Fruit fly (Drosophila melanogaster) whole organism, prepupa: ENCODE results near the gene CG13403.

Experiments
- Blimp-1 ChIP-seq: fragments of 200-800 bp; sonication (Bioruptor generic); optimal IDR thresholded peaks from 3 replicates; lab custom pipeline; 2017; ENCODE audit warnings: missing biosample characterization, missing genetic modification characterization, mild to moderate bottlenecking, moderate library complexity, missing genetic modification reagents
- CG10631 ChIP-seq: fragments of 200-800 bp; sonication (Bioruptor generic); optimal IDR thresholded peaks from 2 replicates; lab custom pipeline; 2016; ENCODE audit warnings: missing biosample characterization, missing genetic modification characterization
- CG10669 ChIP-seq: fragments of 200-800 bp; sonication (Bioruptor generic); optimal IDR thresholded peaks from 3 replicates; lab custom pipeline; 2018; ENCODE audit warnings: missing biosample characterization, mild to moderate bottlenecking, missing genetic modification characterization, moderate library complexity
- CG11294 ChIP-seq: fragments of 200-800 bp; sonication (Bioruptor generic); IDR thresholded peaks from 2 replicates; pipeline ENCODE4 v1.3.6; 2022; ENCODE audit warnings: missing biosample characterization, missing genetic modification characterization
- CG11902 ChIP-seq: fragments of 200-800 bp; sonication (Bioruptor generic); optimal IDR thresholded peaks from 3 replicates; lab custom pipeline; 2016; ENCODE audit warnings: missing biosample characterization, missing genetic modification characterization
- CG15336 ChIP-seq: fragments of 200-800 bp; sonication (Bioruptor generic); IDR thresholded peaks from 2 replicates; pipeline ENCODE4 v1.3.6; 2022; ENCODE audit warnings: missing biosample characterization, missing genetic modification characterization
- CG3032 ChIP-seq: fragments of 200-800 bp; optimal IDR thresholded peaks from 2 replicates; lab custom pipeline; 2019; ENCODE audit warnings: missing biosample characterization, mild to moderate bottlenecking, missing genetic modification characterization, moderate library complexity
- CG31627 ChIP-seq: fragments of 200-800 bp; sonication (Bioruptor generic); optimal IDR thresholded peaks from 3 replicates; lab custom pipeline; 2016; ENCODE audit warnings: missing biosample characterization, missing genetic modification characterization
- CG34406 ChIP-seq: fragments of 200-800 bp; sonication (Bioruptor generic); optimal IDR thresholded peaks from 3 replicates; lab custom pipeline; 2016; ENCODE audit warnings: missing biosample characterization, missing genetic modification characterization
- CG6163 ChIP-seq: fragments of 200-800 bp; sonication (Bioruptor generic); IDR thresholded peaks from 3 replicates; pipeline ENCODE4 v1.3.6; 2022; ENCODE audit warnings: missing biosample characterization, missing genetic modification characterization
- CG6276 ChIP-seq: fragments of 200-800 bp; sonication (Bioruptor generic); optimal IDR thresholded peaks from 2 replicates; lab custom pipeline; 2017; ENCODE audit warnings: missing biosample characterization, mild to moderate bottlenecking, missing genetic modification characterization
- CG6854 ChIP-seq: fragments of 200-800 bp; sonication (Bioruptor generic); optimal IDR thresholded peaks from 2 replicates; lab custom pipeline; 2017; ENCODE audit warnings: missing biosample characterization, mild to moderate bottlenecking, missing genetic modification characterization
- CG7368 ChIP-seq: fragments of 200-800 bp; sonication (Bioruptor generic); optimal IDR thresholded peaks from 3 replicates; lab custom pipeline; 2016; ENCODE audit warnings: missing biosample characterization, missing genetic modification characterization
- CG8319 ChIP-seq: fragments of 200-800 bp; sonication (Bioruptor generic); optimal IDR thresholded peaks from 3 replicates; lab custom pipeline; 2016; ENCODE audit warnings: missing biosample characterization, missing genetic modification characterization
- CG8632 ChIP-seq: fragments of 200-800 bp; sonication (Bioruptor generic); optimal IDR thresholded peaks from 3 replicates; lab custom pipeline; 2016; ENCODE audit warnings: missing biosample characterization, missing genetic modification characterization
- Eip75B ChIP-seq: fragments of 200-800 bp; sonication (Bioruptor generic); optimal IDR thresholded peaks from 3 replicates; lab custom pipeline; 2016; ENCODE audit warnings: missing biosample characterization, missing genetic modification characterization
- Eip78C ChIP-seq: fragments of 200-800 bp; sonication (Bioruptor generic); peaks from one replicate; lab custom pipeline; 2016; ENCODE audit warnings: missing biosample characterization, missing genetic modification characterization
- Ets96B ChIP-seq: fragments of 200-800 bp; optimal IDR thresholded peaks from 2 replicates; lab custom pipeline; 2019; ENCODE audit warnings: missing biosample characterization, mild to moderate bottlenecking, missing genetic modification characterization, moderate library complexity
- Gug ChIP-seq: fragments of 200-800 bp; sonication (Bioruptor generic); IDR thresholded peaks from 2 replicates; pipeline ENCODE4 v1.3.6; 2022; ENCODE audit warnings: missing biosample characterization, missing genetic modification characterization
- Hr38 ChIP-seq: sonication (Bioruptor generic); optimal IDR thresholded peaks from 2 replicates; lab custom pipeline; 2016; ENCODE audit warnings: missing biosample characterization, missing genetic modification characterization
- Hr39 ChIP-seq: fragments of 200-800 bp; sonication (Bioruptor generic); optimal IDR thresholded peaks from 2 replicates; lab custom pipeline; 2016; ENCODE audit warnings: missing biosample characterization, missing genetic modification characterization
- Met ChIP-seq: fragments of 200-800 bp; sonication (Bioruptor generic); optimal IDR thresholded peaks from 3 replicates; lab custom pipeline; 2016; ENCODE audit warnings: missing biosample characterization, missing genetic modification characterization
- OdsH ChIP-seq: fragments of 200-800 bp; sonication (Bioruptor generic); optimal IDR thresholded peaks from 3 replicates; lab custom pipeline; 2016; ENCODE audit warnings: missing biosample characterization, missing genetic modification characterization
- Smox ChIP-seq: fragments of 200-800 bp; sonication (Bioruptor generic); optimal IDR thresholded peaks from 3 replicates; lab custom pipeline; 2016; ENCODE audit warnings: missing biosample characterization, missing genetic modification characterization
- Sox102F ChIP-seq: fragments of 200-800 bp; sonication (Bioruptor generic); optimal IDR thresholded peaks from 2 replicates; lab custom pipeline; 2016; ENCODE audit warnings: missing biosample characterization, mild to moderate bottlenecking, missing genetic modification characterization
- Sox15 ChIP-seq: fragments of 200-800 bp; sonication (Bioruptor generic); optimal IDR thresholded peaks from 3 replicates; lab custom pipeline; 2016; ENCODE audit warnings: missing biosample characterization, missing genetic modification characterization
- achi ChIP-seq: fragments of 200-800 bp; sonication (Bioruptor generic); optimal IDR thresholded peaks from 3 replicates; lab custom pipeline; 2016; ENCODE audit warnings: missing biosample characterization, missing genetic modification characterization
- acj6 ChIP-seq: fragments of 200-800 bp; sonication (Bioruptor generic); optimal IDR thresholded peaks from 3 replicates; lab custom pipeline; 2016; ENCODE audit warnings: missing biosample characterization, missing genetic modification characterization
- dac ChIP-seq: fragments of 200-800 bp; sonication (Bioruptor generic); optimal IDR thresholded peaks from 2 replicates; lab custom pipeline; 2017; ENCODE audit warnings: missing biosample characterization, mild to moderate bottlenecking, missing genetic modification characterization
- dsx ChIP-seq: fragments of 200-800 bp; optimal IDR thresholded peaks from 3 replicates; lab custom pipeline; 2019; ENCODE audit warnings: missing biosample characterization, mild to moderate bottlenecking, missing genetic modification characterization, moderate library complexity; ENCODE audit not compliant: poor library complexity, severe bottlenecking
- eg ChIP-seq: fragments of 200-800 bp; sonication (Bioruptor generic); IDR thresholded peaks from 3 replicates; pipeline ENCODE4 v1.3.6; 2022; ENCODE audit warnings: missing biosample characterization, missing genetic modification characterization
- esn ChIP-seq: fragments of 200-800 bp; sonication (Bioruptor generic); optimal IDR thresholded peaks from 2 replicates; lab custom pipeline; 2016; ENCODE audit warnings: missing biosample characterization, mild to moderate bottlenecking, missing genetic modification characterization, moderate library complexity
- fd85E ChIP-seq: fragments of 200-800 bp; sonication (Bioruptor generic); optimal IDR thresholded peaks from 3 replicates; lab custom pipeline; 2016; ENCODE audit warnings: missing biosample characterization, missing genetic modification characterization
- fkh ChIP-seq: fragments of 200-800 bp; sonication (Bioruptor generic); optimal IDR thresholded peaks from 3 replicates; lab custom pipeline; 2017; ENCODE audit warnings: missing biosample characterization, mild to moderate bottlenecking, missing genetic modification characterization, moderate library complexity
- lz ChIP-seq: fragments of 200-800 bp; sonication (Bioruptor generic); optimal IDR thresholded peaks from 3 replicates; lab custom pipeline; 2016; ENCODE audit warnings: missing biosample characterization, missing genetic modification characterization
- pdm3 ChIP-seq: fragments of 200-800 bp; sonication (Bioruptor generic); optimal IDR thresholded peaks from 3 replicates; lab custom pipeline; 2016; ENCODE audit warnings: missing biosample characterization, missing genetic modification characterization
- spab ChIP-seq: fragments of 200-800 bp; sonication (Bioruptor generic); optimal IDR thresholded peaks from 2 replicates; lab custom pipeline; 2017; ENCODE audit warnings: missing biosample characterization, mild to moderate bottlenecking, missing genetic modification characterization, missing genetic modification reagents
- ss ChIP-seq, 2 experiments: fragments of 200-800 bp; sonication (Bioruptor generic); optimal IDR thresholded peaks; 2 replicates in 1 of 2; 3 replicates in 1 of 2; lab custom pipeline; 2017 to 2018; ENCODE audit warnings: mild to moderate bottlenecking in 2 of 2, missing biosample characterization in 2 of 2, missing genetic modification characterization in 2 of 2, moderate library complexity in 1 of 2
- svp ChIP-seq: fragments of 200-800 bp; sonication (Bioruptor generic); peaks from one replicate; lab custom pipeline; 2016; ENCODE audit warnings: missing biosample characterization, missing genetic modification characterization
- topi ChIP-seq: fragments of 200-800 bp; sonication (Bioruptor generic); optimal IDR thresholded peaks from 3 replicates; lab custom pipeline; 2016; ENCODE audit warnings: missing biosample characterization, missing genetic modification characterization
- vri ChIP-seq: fragments of 200-800 bp; sonication (Bioruptor generic); optimal IDR thresholded peaks from 3 replicates; lab custom pipeline; 2016; ENCODE audit warnings: missing biosample characterization, mild to moderate bottlenecking, missing genetic modification characterization

CG13403 gene

dm6 chrX:14211250-14211944 is 19.6 kb upstream of the CG13403 start (continued):
- TF ChIP-seq Eip78C (peak; percentile 49), svp (GFP tag; lab: Kevin White, UChicago) (peak; percentile 62), CG31627 (GFP tag; lab: Kevin White, UChicago) (peak; percentile 17), CG10631 (GFP tag; lab: Kevin White, UChicago) (no peak), spab (GFP tag; lab: Kevin White, UChicago) (peak; percentile 29), ss (GFP tag; optimal IDR thresholded peaks at IDR 0.05; lab: Kevin White, UChicago) (peak in 1 of 2 experiments; percentile 32), acj6 (GFP tag; lab: Kevin White, UChicago) (peak; percentile 41), Met (GFP tag; lab: Kevin White, UChicago) (peak; percentile 30), fd85E (GFP tag; lab: Kevin White, UChicago) (no peak)
- TF ChIP-seq, all 60 proteins: peak for 27

- TF ChIP-seq CG34406 (peak; percentile 1), Smox (GFP tag; lab: Kevin White, UChicago) (peak; percentile 6), Sox102F (GFP tag; lab: Kevin White, UChicago) (peak; percentile 11), Eip78C (peak; percentile 31), svp (GFP tag; lab: Kevin White, UChicago) (peak; percentile 58), pdm3 (no peak), CG10669 (no peak), fkh (peak; percentile 48), CG11902 (GFP tag; lab: Kevin White, UChicago) (no peak), Blimp-1 (GFP tag; lab: Kevin White, UChicago) (no peak), Gug (GFP tag; lab: Robert Waterston, UW) (no peak), acj6 (GFP tag; lab: Kevin White, UChicago) (no peak), CG31627 (GFP tag; lab: Kevin White, UChicago) (peak; percentile 21), topi (GFP tag; lab: Kevin White, UChicago) (peak; percentile 26), CG11294 (no peak), vri (GFP tag; lab: Kevin White, UChicago) (peak; percentile 11), achi (GFP tag; lab: Kevin White, UChicago) (no peak), CG6854 (GFP tag; lab: Kevin White, UChicago) (no peak), lz (GFP tag; lab: Kevin White, UChicago) (no peak)
- TF ChIP-seq, all 60 proteins: peak for 9
These were observed 17.5 kb upstream of the CG13403 start for dm6 chrX:14209209-14209781.

dm6 chrX:14208426-14209208 is 16.8 kb upstream of the CG13403 start:
- TF ChIP-seq OdsH (GFP tag; lab: Kevin White, UChicago) (peak; percentile 71), CG8319 (peak; percentile 38), CG10631 (GFP tag; lab: Kevin White, UChicago) (peak; percentile 59), vri (GFP tag; lab: Kevin White, UChicago) (no peak), esn (GFP tag; lab: Kevin White, UChicago) (peak; percentile 68), spab (GFP tag; lab: Kevin White, UChicago) (peak; percentile 62), Met (GFP tag; lab: Kevin White, UChicago) (peak; percentile 83), CG31627 (GFP tag; lab: Kevin White, UChicago) (peak; percentile 54), fd85E (GFP tag; lab: Kevin White, UChicago) (peak; percentile 56), CG6276 (GFP tag; lab: Kevin White, UChicago) (peak; percentile 85), CG3032 (tag; lab: Kevin White, UChicago) (peak; percentile 75), CG34406 (peak; percentile 73), Hr38 (GFP tag; lab: Kevin White, UChicago) (no peak), Sox102F (GFP tag; lab: Kevin White, UChicago) (peak; percentile 57), Sox15 (GFP tag; lab: Kevin White, UChicago) (peak; percentile 13), dac (GFP tag; lab: Kevin White, UChicago) (peak; percentile 44), topi (GFP tag; lab: Kevin White, UChicago) (peak; percentile 79), ss (GFP tag; optimal IDR thresholded peaks at IDR 0.05; lab: Kevin White, UChicago) (peak; percentile 62 to 72), Hr39 (GFP tag; lab: Kevin White, UChicago) (peak; percentile 46), Blimp-1 (GFP tag; lab: Kevin White, UChicago) (peak; percentile 36), CG10669 (peak; percentile 71), fkh (no peak), dsx (peak; percentile 61), Eip75B (GFP tag; lab: Kevin White, UChicago) (peak; percentile 85), CG15336 (peak; percentile 83), Smox (GFP tag; lab: Kevin White, UChicago) (peak; percentile 71), pdm3 (peak; percentile 66), eg (GFP tag; lab: Robert Waterston, UW) (peak; percentile 84), CG8632 (GFP tag; lab: Kevin White, UChicago) (peak; percentile 64), CG7368 (GFP tag; lab: Kevin White, UChicago) (peak; percentile 54), Gug (GFP tag; lab: Robert Waterston, UW) (no peak; the same call in 1 of the 2 replicates), Ets96B (tag; lab: Kevin White, UChicago) (peak; percentile 68), CG6163 (GFP tag; lab: Robert Waterston, UW) (peak; percentile 85)
